Worm (Caenorhabditis elegans) whole organism, L4 larva: ENCODE data around the gene col-13.

Experiments
- F44E2.7 ChIP-seq: fragments of 200-800 bp; sonication (Bioruptor generic); IDR thresholded peaks from 2 replicates; pipeline ENCODE4 v2.1.2; 2022; ENCODE audit warnings: missing genetic modification characterization, missing compliant biosample characterization
- F49E8.2 ChIP-seq: sonication (generic microtip); optimal IDR thresholded peaks from 2 replicates; lab custom pipeline; 2016; ENCODE audit warnings: missing compliant biosample characterization, mild to moderate bottlenecking, missing genetic modification characterization, borderline replicate concordance
- T26A8.4 ChIP-seq: fragments of 200-800 bp; sonication (Bioruptor generic); IDR thresholded peaks from 2 replicates; pipeline ENCODE4 v1.3.6; 2022; ENCODE audit warnings: missing genetic modification characterization, missing compliant biosample characterization
- aha-1 ChIP-seq: fragments of 150-350 bp; peaks from one replicate; lab custom pipeline; 2014; ENCODE audit warnings: missing biosample characterization, missing genetic modification characterization
- arid-1 ChIP-seq: fragments of 200-800 bp; sonication (Bioruptor generic); conservative IDR thresholded peaks from 2 replicates; pipeline ENCODE4 v1.3.6; 2022; ENCODE audit warnings: missing genetic modification reagents, missing genetic modification characterization, missing compliant biosample characterization
- ceh-62 ChIP-seq: sonication (generic microtip); optimal IDR thresholded peaks from 2 replicates; lab custom pipeline; 2017; ENCODE audit warnings: missing biosample characterization, missing genetic modification characterization
- ces-1 ChIP-seq: fragments of 150-350 bp; sonication (generic microtip); optimal IDR thresholded peaks from 4 replicates; lab custom pipeline; 2014; ENCODE audit warnings: missing biosample characterization, missing genetic modification reagents, missing genetic modification characterization
- cey-2 ChIP-seq: sonication (generic microtip); optimal IDR thresholded peaks from 3 replicates; lab custom pipeline; 2017; ENCODE audit warnings: missing genetic modification characterization, mild to moderate bottlenecking, missing compliant biosample characterization, antibody characterized with exemption, borderline replicate concordance; ENCODE audit not compliant: insufficient read depth
- daf-16 ChIP-seq, 3 experiments: sonication (generic microtip); optimal IDR thresholded peaks; 2 replicates each; lab custom pipeline; 2016 to 2017; ENCODE audit warnings: missing genetic modification characterization in 3 of 3, missing genetic modification reagents in 3 of 3, mild to moderate bottlenecking in 2 of 3, missing compliant biosample characterization in 2 of 3, missing biosample characterization in 1 of 3, moderate library complexity in 1 of 3
- dmd-6 ChIP-seq: fragments of 200-800 bp; sonication (Bioruptor generic); IDR thresholded peaks from 2 replicates; pipeline ENCODE4 v1.3.6; 2022; ENCODE audit warnings: missing genetic modification reagents, missing genetic modification characterization, missing compliant biosample characterization
- dve-1 ChIP-seq: sonication (generic microtip); optimal IDR thresholded peaks from 2 replicates; lab custom pipeline; 2017; ENCODE audit warnings: antibody characterized with exemption, mild to moderate bottlenecking, missing genetic modification characterization, missing compliant biosample characterization; ENCODE audit not compliant: insufficient read depth
- egl-43 ChIP-seq: fragments of 200-800 bp; sonication (Bioruptor generic); IDR thresholded peaks from 2 replicates; pipeline ENCODE4 v1.3.6; 2022; ENCODE audit warnings: missing genetic modification reagents, missing genetic modification characterization, missing compliant biosample characterization
- fos-1 ChIP-seq: fragments of 150-350 bp; optimal IDR thresholded peaks from 2 replicates; lab custom pipeline; 2014; ENCODE audit warnings: missing biosample characterization, missing genetic modification characterization
- gei-8 ChIP-seq: fragments of 200-800 bp; sonication (Bioruptor generic); optimal IDR thresholded peaks from 2 replicates; lab custom pipeline; 2018; ENCODE audit warnings: mild to moderate bottlenecking, missing genetic modification characterization, missing compliant biosample characterization
- hmg-1.1 ChIP-seq: fragments of 200-800 bp; sonication (Bioruptor generic); IDR thresholded peaks from 2 replicates; pipeline ENCODE4 v1.3.6; 2022; ENCODE audit warnings: missing genetic modification reagents, missing genetic modification characterization, missing compliant biosample characterization
- jun-1 ChIP-seq: fragments of 150-350 bp; optimal IDR thresholded peaks from 2 replicates; lab custom pipeline; 2014; ENCODE audit warnings: missing biosample characterization, missing genetic modification reagents, missing genetic modification characterization
- lim-7 ChIP-seq: fragments of 200-800 bp; sonication (Bioruptor generic); IDR thresholded peaks from 2 replicates; pipeline ENCODE4 v1.3.6; 2022; ENCODE audit warnings: missing genetic modification characterization, missing compliant biosample characterization
- lin-1 ChIP-seq: fragments of 200-800 bp; sonication (Bioruptor generic); IDR thresholded peaks from 2 replicates; pipeline ENCODE4 v1.3.6; 2022; ENCODE audit warnings: missing genetic modification reagents, missing genetic modification characterization, missing compliant biosample characterization
- lin-13 ChIP-seq: fragments of 150-350 bp; optimal IDR thresholded peaks from 2 replicates; lab custom pipeline; 2014; ENCODE audit warnings: missing biosample characterization, missing genetic modification reagents, missing genetic modification characterization
- lin-38 ChIP-seq: fragments of 200-800 bp; sonication (Bioruptor generic); IDR thresholded peaks from 2 replicates; pipeline ENCODE4 v1.3.6; 2022; ENCODE audit warnings: missing genetic modification reagents, missing genetic modification characterization, missing compliant biosample characterization
- lin-39 ChIP-seq: fragments of 150-350 bp; optimal IDR thresholded peaks from 2 replicates; lab custom pipeline; 2014; ENCODE audit warnings: missing biosample characterization, missing genetic modification reagents, missing genetic modification characterization
- lir-3 ChIP-seq: sonication (generic microtip); optimal IDR thresholded peaks from 2 replicates; lab custom pipeline; 2016; ENCODE audit warnings: mild to moderate bottlenecking, missing genetic modification characterization, missing compliant biosample characterization
- madf-5 ChIP-seq, 2 experiments: fragments of 200-800 bp; sonication (Bioruptor generic); IDR thresholded peaks; 2 replicates each; pipeline ENCODE4 v1.3.6; 2022; ENCODE audit warnings: missing compliant biosample characterization in 2 of 2, missing genetic modification characterization in 2 of 2
- madf-9 ChIP-seq: fragments of 200-800 bp; sonication (Bioruptor generic); conservative IDR thresholded peaks from 2 replicates; pipeline ENCODE4 v1.3.6; 2022; ENCODE audit warnings: missing genetic modification reagents, missing genetic modification characterization, missing compliant biosample characterization
- mes-2 ChIP-seq: sonication (generic microtip); optimal IDR thresholded peaks from 2 replicates; lab custom pipeline; 2016; ENCODE audit warnings: missing genotype, mild to moderate bottlenecking, missing genetic modification characterization, missing compliant biosample characterization; ENCODE audit not compliant: poor library complexity, severe bottlenecking
- mxl-2 ChIP-seq: fragments of 200-800 bp; sonication (Bioruptor generic); conservative IDR thresholded peaks from 2 replicates; pipeline ENCODE4 v1.3.6; 2022; ENCODE audit warnings: missing genetic modification reagents, missing genetic modification characterization, missing compliant biosample characterization
- nhr-102 ChIP-seq: sonication (generic microtip); optimal IDR thresholded peaks from 2 replicates; lab custom pipeline; 2016; ENCODE audit warnings: mild to moderate bottlenecking, missing genetic modification characterization, moderate library complexity, missing compliant biosample characterization
- nhr-11 ChIP-seq: fragments of 150-350 bp; optimal IDR thresholded peaks from 2 replicates; lab custom pipeline; 2014; ENCODE audit warnings: missing biosample characterization, missing genetic modification characterization
- nhr-28 ChIP-seq: fragments of 150-350 bp; optimal IDR thresholded peaks from 2 replicates; lab custom pipeline; 2014; ENCODE audit warnings: missing biosample characterization, missing genetic modification characterization
- nhr-6 ChIP-seq: fragments of 150-350 bp; optimal IDR thresholded peaks from 2 replicates; lab custom pipeline; 2014; ENCODE audit warnings: missing biosample characterization, missing genetic modification characterization
- pha-4 ChIP-seq, 2 experiments: fragments of 150-350 bp in 1 of 2; fragments of 200-800 bp in 1 of 2; sonication (Bioruptor generic) in 1 of 2; IDR thresholded peaks in 1 of 2; optimal IDR thresholded peaks in 1 of 2; 2 replicates each; pipeline versions ENCODE4 v1.3.6 to Lab custom; 2014 to 2022; ENCODE audit warnings: missing genetic modification characterization in 2 of 2, missing genetic modification reagents in 2 of 2, missing biosample characterization in 1 of 2, missing compliant biosample characterization in 1 of 2
- pqm-1 ChIP-seq: sonication (generic microtip); optimal IDR thresholded peaks from 2 replicates; lab custom pipeline; 2017; ENCODE audit warnings: missing biosample characterization, missing genetic modification characterization
- saeg-2 ChIP-seq: fragments of 200-800 bp; sonication (Bioruptor generic); IDR thresholded peaks from 2 replicates; pipeline ENCODE4 v1.3.6; 2022; ENCODE audit warnings: missing genetic modification reagents, missing genetic modification characterization, missing compliant biosample characterization
- snpc-1.2 ChIP-seq: fragments of 200-800 bp; sonication (Bioruptor generic); IDR thresholded peaks from 2 replicates; pipeline ENCODE4 v1.3.6; 2022; ENCODE audit warnings: missing genetic modification reagents, missing genetic modification characterization, missing compliant biosample characterization
- spr-1 ChIP-seq: sonication (generic microtip); optimal IDR thresholded peaks from 2 replicates; lab custom pipeline; 2016; ENCODE audit warnings: mild to moderate bottlenecking, missing genetic modification characterization, missing compliant biosample characterization
- tag-97 ChIP-seq: fragments of 200-800 bp; sonication (Bioruptor generic); IDR thresholded peaks from 2 replicates; pipeline ENCODE4 v1.3.6; 2022; ENCODE audit warnings: missing genetic modification characterization, missing compliant biosample characterization
- unc-130 ChIP-seq: sonication (generic microtip); optimal IDR thresholded peaks from 2 replicates; lab custom pipeline; 2016; ENCODE audit warnings: missing genetic modification reagents, missing genetic modification characterization, missing compliant biosample characterization
- unc-62 ChIP-seq, 3 experiments: fragments of 150-350 bp in 1 of 3; sonication (generic microtip); optimal IDR thresholded peaks in 2 of 3; peaks in 1 of 3; 1 replicate in 1 of 3; 2 replicates in 2 of 3; lab custom pipeline; 2014 to 2017; ENCODE audit warnings: missing biosample characterization in 3 of 3, missing genetic modification characterization in 3 of 3, missing genetic modification reagents in 3 of 3, missing genotype in 1 of 3
- zfp-2 ChIP-seq: sonication (generic microtip); optimal IDR thresholded peaks from 2 replicates; lab custom pipeline; 2016; ENCODE audit warnings: mild to moderate bottlenecking, missing genetic modification characterization, missing compliant biosample characterization
- zfp-3 ChIP-seq: fragments of 200-800 bp; sonication (Bioruptor generic); conservative IDR thresholded peaks from 2 replicates; pipeline ENCODE4 v1.3.6; 2022; ENCODE audit warnings: missing genetic modification reagents, missing genetic modification characterization, missing compliant biosample characterization
- zip-11 ChIP-seq: fragments of 200-800 bp; sonication (Bioruptor generic); IDR thresholded peaks from 2 replicates; pipeline ENCODE4 v1.3.6; 2022; ENCODE audit warnings: missing genetic modification characterization, missing compliant biosample characterization
- ztf-11 ChIP-seq: fragments of 150-350 bp; optimal IDR thresholded peaks from 2 replicates; lab custom pipeline; 2014; ENCODE audit warnings: missing biosample characterization, missing genetic modification characterization

Gene col-13

DNA sequence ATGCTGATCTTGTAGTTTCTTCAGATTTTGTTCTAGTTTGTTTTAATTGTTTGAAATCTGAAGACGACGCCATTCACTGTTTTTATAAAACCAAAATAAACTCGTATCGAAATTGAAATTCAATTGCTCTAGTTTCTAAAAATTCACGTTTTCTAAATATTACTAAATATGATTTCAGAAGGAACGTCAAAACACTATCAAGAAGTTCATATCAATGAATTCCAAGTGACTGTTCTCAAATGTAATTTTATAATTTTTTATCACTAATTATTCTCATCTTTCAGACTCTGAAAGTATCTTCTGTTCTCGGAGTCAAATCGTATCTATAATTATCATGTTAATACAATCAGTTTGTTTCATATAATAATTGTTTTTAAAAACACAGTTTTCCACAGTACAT is 19.0 kb upstream of the col-13 start, which contains the start of gene snf-10:
Gene snf-10 (minus strand): TSS at position 101 of the 400 bp plus-strand sequence.
- no peak for TF ChIP-seq nhr-11 (tag; lab: Kevin White, UChicago)
- TF ChIP-seq dve-1 (tag; lab: Kevin White, UChicago), result no peak
- no peak for TF ChIP-seq hmg-1.1
- no peak for TF ChIP-seq arid-1 (GFP tag; lab: Robert Waterston, UW)
- TF ChIP-seq spr-1 (tag; lab: Kevin White, UChicago), result no peak
- TF ChIP-seq F44E2.7, result no peak
- TF ChIP-seq zip-11 (GFP tag; lab: Robert Waterston, UW), result no peak
- TF ChIP-seq mes-2 (tag; lab: Kevin White, UChicago), result no peak
- no peak for TF ChIP-seq unc-62 (GFP tag; optimal IDR thresholded peaks at IDR 0.05 in 1 of 2; lab: Kevin White, UChicago)
- no peak for TF ChIP-seq unc-62 (tag; optimal IDR thresholded peaks at IDR 0.05; lab: Kevin White, UChicago)
- no peak for TF ChIP-seq madf-9 (GFP tag; lab: Robert Waterston, UW)
- TF ChIP-seq cey-2 (tag; lab: Kevin White, UChicago), result no peak
- no peak for TF ChIP-seq egl-43 (GFP tag; lab: Robert Waterston, UW)
- no peak for TF ChIP-seq tag-97 (GFP tag; lab: Robert Waterston, UW)

DNA sequence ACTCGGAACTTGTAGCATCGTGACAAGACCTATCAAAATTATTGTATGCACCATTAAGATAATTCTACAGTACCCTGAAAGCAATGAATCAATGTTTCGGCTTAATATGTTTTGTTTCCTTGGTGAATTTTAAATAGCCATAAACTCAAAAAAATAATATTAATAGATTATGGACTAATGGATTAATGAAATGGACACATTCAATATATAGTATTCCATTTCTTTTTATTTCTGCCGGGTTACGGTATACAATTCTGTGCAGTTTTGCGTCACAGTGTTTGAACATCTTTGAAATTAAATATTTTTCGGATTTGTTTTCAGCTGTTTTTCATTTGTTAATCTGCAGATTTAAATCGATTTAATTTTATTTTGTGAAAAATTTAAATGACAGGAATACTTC is 14.9 kb upstream of the col-13 start, which contains the start of gene set-22:
Gene set-22 (plus strand): TSS at position 301 of the 400 bp plus-strand sequence.
- TF ChIP-seq mes-2 (tag; lab: Kevin White, UChicago), result no peak
- TF ChIP-seq ces-1 (GFP tag; lab: Kevin White, UChicago), result no peak
- no peak for TF ChIP-seq cey-2 (tag; lab: Kevin White, UChicago)
- TF ChIP-seq tag-97 (GFP tag; lab: Robert Waterston, UW), result no peak
- TF ChIP-seq aha-1 (tag; lab: Kevin White, UChicago), result no peak
- no peak for TF ChIP-seq gei-8
- no peak for TF ChIP-seq saeg-2
- no peak for TF ChIP-seq ztf-11 (tag; lab: Kevin White, UChicago)
- no peak for TF ChIP-seq fos-1
- TF ChIP-seq zfp-2 (tag; lab: Kevin White, UChicago), result no peak
- TF ChIP-seq F49E8.2, result no peak

DNA sequence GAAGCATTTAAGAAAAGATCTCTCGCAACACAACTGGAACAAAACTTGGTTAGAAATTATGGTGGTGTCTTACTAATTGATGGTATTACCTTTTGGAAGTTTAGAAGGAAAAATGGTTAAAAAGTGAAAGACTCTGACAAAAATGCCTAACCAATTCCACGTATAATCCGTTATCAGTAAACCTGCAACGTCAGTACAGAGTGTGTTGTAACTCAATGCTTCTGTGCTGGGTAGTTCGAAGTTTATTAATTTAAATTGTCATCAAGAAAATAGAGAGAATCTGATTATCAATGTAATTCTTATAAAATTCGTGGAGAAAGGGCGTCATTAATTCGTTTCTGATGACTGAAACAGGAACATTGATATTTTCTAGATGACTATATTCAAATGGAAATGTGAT is 13.5 kb upstream of the col-13 start:
- TF ChIP-seq dmd-6 (GFP tag; lab: Robert Waterston, UW) (peak; percentile 54), nhr-28 (tag; lab: Kevin White, UChicago) (peak; percentile 36), cey-2 (tag; lab: Kevin White, UChicago) (no peak), unc-62 (GFP tag; optimal IDR thresholded peaks at IDR 0.05 in 1 of 2; lab: Kevin White, UChicago) (peak in 1 of 2 experiments; percentile 95), unc-62 (tag; optimal IDR thresholded peaks at IDR 0.05; lab: Kevin White, UChicago) (no peak), jun-1 (tag; lab: Kevin White, UChicago) (no peak), pqm-1 (tag; lab: Kevin White, UChicago) (peak; percentile 44), daf-16 (GFP tag; optimal IDR thresholded peaks at IDR 0.05; lab: Kevin White, UChicago) (no peak), daf-16 (tag; optimal IDR thresholded peaks at IDR 0.05; lab: Kevin White, UChicago) (peak; percentile 14), zfp-2 (tag; lab: Kevin White, UChicago) (no peak)

DNA sequence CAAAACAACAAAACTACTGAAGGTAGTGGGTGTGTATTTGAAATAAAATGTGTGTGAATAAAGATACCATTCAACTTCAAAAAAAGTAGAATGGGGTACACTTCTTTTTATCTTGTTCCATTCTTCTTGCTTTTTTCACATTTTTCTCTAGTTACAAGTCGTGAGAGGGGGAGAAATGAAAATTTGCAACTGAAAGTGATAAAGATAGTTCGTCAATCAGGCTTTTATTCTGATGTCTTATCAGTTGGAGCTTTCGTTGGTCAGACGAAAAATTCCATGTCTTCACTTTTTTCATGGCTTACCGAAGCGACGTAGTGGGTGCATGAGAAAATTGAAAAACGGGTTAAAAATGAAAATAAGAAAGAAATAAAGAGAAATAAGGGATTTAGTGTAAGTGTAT is 12.0 kb upstream of the col-13 start, which contains the start of gene Y32F6A.4:
Gene Y32F6A.4 (minus strand): TSS at position 347 of the 400 bp plus-strand sequence.
- TF ChIP-seq madf-5 (GFP tag; IDR thresholded peaks at IDR 0.05; lab: Robert Waterston, UW) (no peak), T26A8.4 (GFP tag; lab: Robert Waterston, UW) (no peak), lim-7 (GFP tag; lab: Robert Waterston, UW) (no peak), unc-130 (no peak), nhr-28 (tag; lab: Kevin White, UChicago) (peak; percentile 39), tag-97 (GFP tag; lab: Robert Waterston, UW) (no peak), lin-13 (GFP tag; lab: Kevin White, UChicago) (no peak), pha-4 (GFP tag; IDR thresholded peaks at IDR 0.05; lab: Robert Waterston, UW) (no peak), pha-4 (tag; optimal IDR thresholded peaks at IDR 0.05; lab: Kevin White, UChicago) (no peak), aha-1 (tag; lab: Kevin White, UChicago) (no peak), ceh-62 (tag; lab: Kevin White, UChicago) (no peak), daf-16 (GFP tag; optimal IDR thresholded peaks at IDR 0.05; lab: Kevin White, UChicago) (no peak), daf-16 (tag; optimal IDR thresholded peaks at IDR 0.05; lab: Kevin White, UChicago) (peak; percentile 45), snpc-1.2 (GFP tag; lab: Robert Waterston, UW) (no peak), nhr-6 (no peak), lin-38 (GFP tag; lab: Robert Waterston, UW) (no peak), nhr-102 (tag; lab: Kevin White, UChicago) (no peak), lir-3 (tag; lab: Kevin White, UChicago) (no peak), lin-39 (tag; lab: Kevin White, UChicago) (no peak), mxl-2 (GFP tag; lab: Robert Waterston, UW) (no peak), zfp-3 (GFP tag; lab: Robert Waterston, UW) (no peak), lin-1 (no peak), F44E2.7 (no peak)
